Worm (Caenorhabditis elegans): ENCODE measurements around the gene ZK697.8.

ZK697.8 gene

ce11 chrV:1713761-1714160 lies 35.2 kb downstream of the ZK697.8 start:
- TF ChIP-seq egl-43 (GFP tag; IDR thresholded peaks at IDR 0.05) (peak; percentile 84), daf-8 (GFP tag; IDR thresholded peaks at IDR 0.05) (0 out of 2 replicates have a peak, but pooled peaks have one; percentile 28), lim-7 (GFP tag; IDR thresholded peaks at IDR 0.05) (peak; percentile 8; the same call in 1 of the 2 replicates), zfp-3 (GFP tag; conservative IDR thresholded peaks at IDR 0.05) (0 out of 2 replicates have a peak, but pooled peaks have one; percentile 28), F44E2.7 (GFP tag; IDR thresholded peaks at IDR 0.05) (peak; percentile 92; the same call in 1 of the 2 replicates), madf-5 (GFP tag; IDR thresholded peaks at IDR 0.05) (peak in 1 of 2 experiments; percentile 93; a peak in 2 of 4 replicates), ceh-44 (GFP tag; IDR thresholded peaks at IDR 0.05) (0 out of 2 replicates have a peak, but pooled peaks have one; percentile 31), mdt-29 (GFP tag; IDR thresholded peaks at IDR 0.05) (peak; percentile 58; the same call in 1 of the 2 replicates), saeg-2 (GFP tag; IDR thresholded peaks at IDR 0.05) (peak; percentile 66), php-3 (GFP tag; IDR thresholded peaks at IDR 0.05) (peak; percentile 24; the same call in 1 of the 2 replicates), Y48G9A.11 (GFP tag; IDR thresholded peaks at IDR 0.05) (peak; percentile 47; the same call in 1 of the 2 replicates), tag-97 (GFP tag; IDR thresholded peaks at IDR 0.05) (0 out of 2 replicates have a peak, but pooled peaks have one; percentile 57), ZK337.2 (GFP tag; IDR thresholded peaks at IDR 0.05) (peak; percentile 6; the same call in 1 of the 2 replicates), F26F4.8 (GFP tag; conservative IDR thresholded peaks at IDR 0.05) (peak; percentile 86), Y75B8A.6 (GFP tag; IDR thresholded peaks at IDR 0.05) (0 out of 2 replicates have a peak, but pooled peaks have one; percentile 28), lin-29 (GFP tag; IDR thresholded peaks at IDR 0.05) (peak; percentile 47; the same call in 1 of the 2 replicates), D1046.2 (GFP tag; IDR thresholded peaks at IDR 0.05) (peak; percentile 26; the same call in 1 of the 2 replicates)

ce11 chrV:1712471-1712870 lies 36.5 kb downstream of the ZK697.8 start:
- TF ChIP-seq F26F4.8 (GFP tag; conservative IDR thresholded peaks at IDR 0.05): 0 out of 2 replicates have a peak, but pooled peaks have one; percentile 12
- 0 out of 4 replicates have a peak, but pooled peaks of 1 of the 2 experiments have one; percentile 51 for TF ChIP-seq madf-5 (GFP tag; IDR thresholded peaks at IDR 0.05)
- TF ChIP-seq D1046.2 (GFP tag; IDR thresholded peaks at IDR 0.05): peak; percentile 70; the same call in 1 of the 2 replicates
- 0 out of 2 replicates have a peak, but pooled peaks have one; percentile 57 for TF ChIP-seq tag-97 (GFP tag; IDR thresholded peaks at IDR 0.05)
- TF ChIP-seq dmd-9 (GFP tag; IDR thresholded peaks at IDR 0.05): 0 out of 2 replicates have a peak, but pooled peaks have one; percentile 34

ce11 chrV:1710909-1711308 lies 38.0 kb downstream of the ZK697.8 start, which contains the start of gene srw-100:
TSS of gene srw-100 (plus strand) at chrV:1711209.
- TF ChIP-seq egl-43 (GFP tag; IDR thresholded peaks at IDR 0.05) (no peak), daf-19 (GFP tag; conservative IDR thresholded peaks at IDR 0.05) (no peak), snpc-1.2 (GFP tag; IDR thresholded peaks at IDR 0.05) (no peak), aly-2 (tag; optimal IDR thresholded peaks at IDR 0.05) (no peak), nhr-237 (tag; optimal IDR thresholded peaks at IDR 0.05) (no peak), Y48G9A.11 (GFP tag; IDR thresholded peaks at IDR 0.05) (no peak), ceh-82 (tag; optimal IDR thresholded peaks at IDR 0.05) (no peak), lin-15B (tag; optimal IDR thresholded peaks at IDR 0.05) (no peak), dmd-8 (GFP tag; IDR thresholded peaks at IDR 0.05) (no peak), daf-12 (tag; optimal IDR thresholded peaks at IDR 0.05) (no peak), unc-130 (GFP tag; optimal IDR thresholded peaks at IDR 0.05) (no peak), sdz-12 (GFP tag; optimal IDR thresholded peaks at IDR 0.05) (no peak), set-16 (GFP tag; IDR thresholded peaks at IDR 0.05) (no peak), rbr-2 (tag; optimal IDR thresholded peaks at IDR 0.05) (no peak), nhr-6 (tag; optimal IDR thresholded peaks at IDR 0.05) (no peak), nhr-102 (tag; optimal IDR thresholded peaks at IDR 0.05) (no peak), ctbp-1 (GFP tag; IDR thresholded peaks at IDR 0.05) (no peak), ceh-62 (tag; optimal IDR thresholded peaks at IDR 0.05) (no peak), Y105C5A.15 (GFP tag; IDR thresholded peaks at IDR 0.05) (no peak), aha-1 (tag) (no peak)

All from whole organism, L4 larva.